Fruit fly (Drosophila melanogaster): ENCODE results near the gene CG46025.
A peak's percentile ranks its signal among the peaks of the same experiment; 100 is the strongest.

Gene CG46025

DNA sequence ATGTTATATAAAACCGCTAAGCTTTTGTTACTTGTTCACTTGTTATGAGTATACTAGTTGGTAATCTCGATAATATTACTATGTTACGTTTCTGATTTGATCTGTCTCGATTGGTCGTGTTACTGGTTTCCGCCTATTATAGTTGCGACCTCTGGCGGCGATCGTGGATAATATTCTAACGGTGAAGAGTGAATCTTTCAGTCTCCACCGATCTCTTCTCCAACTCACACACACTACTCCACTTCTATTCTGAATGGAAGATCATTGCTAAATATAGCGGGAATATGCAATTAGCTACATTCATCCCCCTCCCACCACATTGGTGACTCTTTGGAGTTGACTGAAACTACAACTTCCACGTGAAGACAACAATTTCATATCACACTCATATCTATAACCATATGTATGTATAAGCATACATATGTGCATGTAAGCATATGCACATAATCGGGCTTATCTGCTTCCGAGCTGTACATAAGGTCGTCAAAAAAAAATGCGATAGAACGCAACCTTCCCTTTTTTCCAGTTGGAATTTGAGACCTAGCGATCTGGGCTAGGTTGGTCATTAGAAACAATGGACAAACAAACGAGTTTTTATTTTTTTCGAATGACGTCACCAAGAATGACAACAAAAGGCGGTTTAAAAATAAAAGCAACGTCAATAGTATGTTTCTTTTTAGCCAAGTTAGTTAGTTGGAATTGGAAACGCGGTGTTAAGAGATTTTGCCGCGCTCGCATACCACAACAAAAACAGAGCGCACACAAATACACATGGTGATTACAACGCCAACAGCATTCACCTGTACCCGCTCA, 55.1 kb downstream of the CG46025 start:
- no peak for TF ChIP-seq CG7101 (tag; optimal IDR thresholded peaks at IDR 0.05)
- TF ChIP-seq Clk (GFP tag; optimal IDR thresholded peaks at IDR 0.05): no peak
- peak; percentile 98 for TF ChIP-seq pad (GFP tag; optimal IDR thresholded peaks at IDR 0.05)
- TF ChIP-seq CG7045 (GFP tag; optimal IDR thresholded peaks at IDR 0.05): peak; percentile 57
- no peak for TF ChIP-seq CG14711 (tag; optimal IDR thresholded peaks at IDR 0.05)
- TF ChIP-seq Hr96 (GFP tag; optimal IDR thresholded peaks at IDR 0.05): no peak
- TF ChIP-seq CG5204 (GFP tag; optimal IDR thresholded peaks at IDR 0.05): no peak
- TF ChIP-seq kay (GFP tag; ENCODE audit: borderline replicate concordance): peak; percentile 98
- peak; percentile 89 for TF ChIP-seq ovo (GFP tag; optimal IDR thresholded peaks at IDR 0.05)
- TF ChIP-seq Crg-1 (GFP tag; optimal IDR thresholded peaks at IDR 0.05): peak; percentile 21
- no peak for TF ChIP-seq bab1 (GFP tag; optimal IDR thresholded peaks at IDR 0.05)

DNA sequence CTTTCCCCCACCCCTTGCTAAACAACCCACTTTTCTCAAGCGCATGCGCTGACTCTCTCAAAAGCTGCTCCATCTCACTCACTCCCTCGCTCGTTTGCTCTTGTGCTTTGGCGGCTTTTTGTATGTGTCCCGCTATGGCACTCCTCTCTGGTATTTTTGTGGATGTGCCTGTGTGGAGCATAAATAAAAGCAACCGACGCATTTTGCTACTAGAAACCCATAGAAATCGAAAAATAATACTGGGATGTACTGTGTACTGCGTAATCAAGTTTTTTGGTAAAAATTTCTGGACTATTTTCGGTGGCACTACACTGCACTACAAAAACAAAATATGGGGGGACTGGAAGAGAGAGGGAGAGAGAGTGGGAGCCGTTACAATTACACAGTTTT, 55.7 kb downstream of the CG46025 start:
- peak; percentile 88 for TF ChIP-seq cic (GFP tag; optimal IDR thresholded peaks at IDR 0.05)
- TF ChIP-seq pad (GFP tag; optimal IDR thresholded peaks at IDR 0.05): peak; percentile 96
- TF ChIP-seq bab1 (GFP tag; optimal IDR thresholded peaks at IDR 0.05): peak; percentile 56
- peak; percentile 65 for TF ChIP-seq CG12768 (GFP tag; optimal IDR thresholded peaks at IDR 0.05)
- TF ChIP-seq CG7101 (tag; optimal IDR thresholded peaks at IDR 0.05): no peak
- no peak for TF ChIP-seq cnc (optimal IDR thresholded peaks at IDR 0.05)
- peak; percentile 57 for TF ChIP-seq CG33017 (tag; optimal IDR thresholded peaks at IDR 0.05)
- TF ChIP-seq Crg-1 (GFP tag; optimal IDR thresholded peaks at IDR 0.05): no peak
- TF ChIP-seq kay (GFP tag; ENCODE audit: borderline replicate concordance): peak; percentile 95
- TF ChIP-seq CG14711 (tag; optimal IDR thresholded peaks at IDR 0.05): no peak
- no peak for TF ChIP-seq toe (GFP tag; optimal IDR thresholded peaks at IDR 0.05)
- no peak for TF ChIP-seq CG5204 (GFP tag; optimal IDR thresholded peaks at IDR 0.05)
- no peak for TF ChIP-seq Hr96 (GFP tag; optimal IDR thresholded peaks at IDR 0.05)
- TF ChIP-seq CG1620 (GFP tag; optimal IDR thresholded peaks at IDR 0.05): no peak
- TF ChIP-seq CG7045 (GFP tag; optimal IDR thresholded peaks at IDR 0.05): no peak
- TF ChIP-seq tj (GFP tag; optimal IDR thresholded peaks at IDR 0.05): peak; percentile 85
- TF ChIP-seq Mnt (GFP tag; optimal IDR thresholded peaks at IDR 0.05): peak; percentile 95
- peak; percentile 67 for TF ChIP-seq ovo (GFP tag; optimal IDR thresholded peaks at IDR 0.05)
- TF ChIP-seq Clk (GFP tag; optimal IDR thresholded peaks at IDR 0.05): no peak
- TF ChIP-seq CG11617 (GFP tag; optimal IDR thresholded peaks at IDR 0.05): peak; percentile 1

- TF ChIP-seq CG12768 (GFP tag; optimal IDR thresholded peaks at IDR 0.05) (no peak), CG7101 (tag; optimal IDR thresholded peaks at IDR 0.05) (peak; percentile 27), bab1 (GFP tag; optimal IDR thresholded peaks at IDR 0.05) (peak; percentile 22), kay (GFP tag; ENCODE audit: borderline replicate concordance) (peak; percentile 63), CG11617 (GFP tag; optimal IDR thresholded peaks at IDR 0.05) (no peak), cnc (optimal IDR thresholded peaks at IDR 0.05) (no peak), CG1620 (GFP tag; optimal IDR thresholded peaks at IDR 0.05) (no peak), Clk (GFP tag; optimal IDR thresholded peaks at IDR 0.05) (no peak), CG14711 (tag; optimal IDR thresholded peaks at IDR 0.05) (no peak), Mnt (GFP tag; optimal IDR thresholded peaks at IDR 0.05) (peak; percentile 14), CG7045 (GFP tag; optimal IDR thresholded peaks at IDR 0.05) (no peak), CG5204 (GFP tag; optimal IDR thresholded peaks at IDR 0.05) (no peak), Crg-1 (GFP tag; optimal IDR thresholded peaks at IDR 0.05) (no peak), pad (GFP tag; optimal IDR thresholded peaks at IDR 0.05) (no peak), CG33017 (tag; optimal IDR thresholded peaks at IDR 0.05) (no peak), Hr96 (GFP tag; optimal IDR thresholded peaks at IDR 0.05) (no peak), ovo (GFP tag; optimal IDR thresholded peaks at IDR 0.05) (no peak), cic (GFP tag; optimal IDR thresholded peaks at IDR 0.05) (no peak), tj (GFP tag; optimal IDR thresholded peaks at IDR 0.05) (no peak), toe (GFP tag; optimal IDR thresholded peaks at IDR 0.05) (no peak)
Measured at dm6 chr2L:7810519-7810918, 56.5 kb downstream of the CG46025 start, which contains the start of gene Cdc14. Gene Cdc14, minus strand, starts transcription at chr2L:7810703.

- TF ChIP-seq tj (GFP tag; optimal IDR thresholded peaks at IDR 0.05): peak; percentile 72
- TF ChIP-seq kay (GFP tag; ENCODE audit: borderline replicate concordance): peak; percentile 22
- no peak for TF ChIP-seq CG14711 (tag; optimal IDR thresholded peaks at IDR 0.05)
Measured at dm6 chr2L:7811249-7812002, 57.5 kb downstream of the CG46025 start, which contains the start of gene LanB1. Gene LanB1, plus strand, starts transcription at chr2L:7811438.

DNA sequence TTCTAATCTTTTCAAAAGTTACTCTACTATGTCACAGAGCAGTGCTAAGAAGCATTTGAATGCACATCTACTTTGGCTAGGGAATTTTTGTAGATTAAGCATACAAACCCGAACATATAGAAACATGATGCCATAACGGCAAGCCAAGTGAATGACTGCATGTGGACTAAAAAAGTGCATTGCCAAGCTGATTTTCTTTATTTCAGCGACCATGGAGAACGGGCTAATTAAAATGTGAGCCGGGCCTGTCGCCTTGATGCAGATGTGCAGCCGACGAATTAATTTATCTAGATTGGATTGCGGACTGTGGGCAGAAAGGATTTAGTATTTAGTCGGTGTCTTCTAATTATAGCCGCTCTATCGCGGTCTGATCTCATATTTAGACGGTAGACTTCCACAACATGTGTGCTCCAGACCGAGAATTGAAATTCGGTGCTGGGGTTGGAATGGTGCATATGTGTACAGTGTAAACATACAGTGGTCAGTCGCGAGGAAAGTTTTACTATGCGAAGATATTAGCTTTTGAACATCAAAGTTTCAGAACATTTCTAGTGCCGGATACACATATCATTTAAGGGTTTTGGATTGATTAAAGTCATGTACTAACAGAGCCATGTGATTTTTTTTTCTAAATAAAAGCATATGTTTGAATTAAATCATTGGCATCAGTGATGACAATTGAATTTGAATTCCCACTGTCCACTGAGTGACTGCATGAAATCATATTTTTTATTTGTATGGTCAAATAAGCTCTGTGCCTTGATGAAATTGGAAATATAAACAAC, 58.8 kb downstream of the CG46025 start:
- TF ChIP-seq tj (GFP tag; optimal IDR thresholded peaks at IDR 0.05): peak; percentile 93
- peak; percentile 16 for TF ChIP-seq kay (GFP tag; ENCODE audit: borderline replicate concordance)
- no peak for TF ChIP-seq CG11617 (GFP tag; optimal IDR thresholded peaks at IDR 0.05)

All from whole organism, adult.